Fruit fly (Drosophila melanogaster) whole organism, embryonic: ENCODE measurements around the gene CG6015.
A peak's percentile ranks its signal among the peaks of the same experiment; 100 is the strongest.

Experiments used
- Aef1 ChIP-seq: fragments of 200-800 bp; sonication (Bioruptor generic); IDR thresholded peaks from 3 replicates; pipeline ENCODE4 v1.3.6; 2022; ENCODE audit warnings: missing biosample characterization, missing genetic modification characterization
- Awh ChIP-seq: fragments of 200-800 bp; sonication (Bioruptor generic); IDR thresholded peaks from 2 replicates; pipeline ENCODE4, ENCODE4 v1.3.6; 2022; ENCODE audit warnings: missing biosample characterization, missing genetic modification characterization
- CG1024 ChIP-seq: fragments of 200-800 bp; sonication (Bioruptor generic); IDR thresholded peaks from 2 replicates; pipeline ENCODE4 v1.3.6; 2022; ENCODE audit warnings: missing biosample characterization, missing genetic modification characterization
- CG10654 ChIP-seq: fragments of 200-800 bp; sonication (Bioruptor generic); optimal IDR thresholded peaks from 2 replicates; lab custom pipeline; 2016; ENCODE audit warnings: missing biosample characterization, missing genetic modification characterization
- CG11504 ChIP-seq: fragments of 200-800 bp; sonication (Bioruptor generic); optimal IDR thresholded peaks from 3 replicates; lab custom pipeline; 2019; ENCODE audit warnings: missing biosample characterization, mild to moderate bottlenecking, missing genetic modification characterization, moderate library complexity
- CG11560 ChIP-seq: fragments of 200-800 bp; sonication (Bioruptor generic); IDR thresholded peaks from 3 replicates; pipeline ENCODE4 v1.3.6; 2022; ENCODE audit warnings: missing biosample characterization, missing genetic modification characterization
- CG12942 ChIP-seq: fragments of 200-800 bp; sonication (Bioruptor generic); optimal IDR thresholded peaks from 3 replicates; lab custom pipeline; 2016; ENCODE audit warnings: missing biosample characterization, missing genetic modification characterization
- CG14965 ChIP-seq: fragments of 200-800 bp; sonication (Bioruptor generic); optimal IDR thresholded peaks from 2 replicates; lab custom pipeline; 2016; ENCODE audit warnings: missing biosample characterization, missing genetic modification characterization, borderline replicate concordance
- CG1647 ChIP-seq: fragments of 200-800 bp; sonication (Bioruptor generic); optimal IDR thresholded peaks from 3 replicates; lab custom pipeline; 2016; ENCODE audit warnings: missing biosample characterization, missing genetic modification characterization
- CG16779 ChIP-seq: fragments of 200-800 bp; sonication (Bioruptor generic); IDR thresholded peaks from 2 replicates; pipeline ENCODE4 v1.3.6; 2022; ENCODE audit warnings: missing biosample characterization, missing genetic modification characterization
- CG16863 ChIP-seq: fragments of 200-800 bp; sonication (Bioruptor generic); optimal IDR thresholded peaks from 3 replicates; lab custom pipeline; 2016; ENCODE audit warnings: missing biosample characterization, missing genetic modification characterization
- CG17359 ChIP-seq: fragments of 200-800 bp; sonication (Bioruptor generic); optimal IDR thresholded peaks from 3 replicates; lab custom pipeline; 2018; ENCODE audit warnings: missing biosample characterization, mild to moderate bottlenecking, missing genetic modification characterization, moderate library complexity
- CG2120 ChIP-seq: fragments of 200-800 bp; sonication (Bioruptor generic); optimal IDR thresholded peaks from 3 replicates; lab custom pipeline; 2016; ENCODE audit warnings: missing biosample characterization, missing genetic modification characterization
- CG2199 ChIP-seq: fragments of 200-800 bp; sonication (Bioruptor generic); IDR thresholded peaks from 3 replicates; pipeline ENCODE4 v1.3.6; 2022; ENCODE audit warnings: missing biosample characterization, missing genetic modification characterization
- CG2712 ChIP-seq: fragments of 200-800 bp; optimal IDR thresholded peaks from 3 replicates; lab custom pipeline; 2019; ENCODE audit warnings: missing biosample characterization, mild to moderate bottlenecking, missing genetic modification characterization, moderate library complexity
- CG3407 ChIP-seq: fragments of 200-800 bp; sonication (Bioruptor generic); optimal IDR thresholded peaks from 2 replicates; lab custom pipeline; 2018; ENCODE audit warnings: missing biosample characterization, mild to moderate bottlenecking, missing genetic modification characterization
- CG4424 ChIP-seq: fragments of 200-800 bp; sonication (Bioruptor generic); optimal IDR thresholded peaks from 3 replicates; lab custom pipeline; 2016; ENCODE audit warnings: missing biosample characterization, missing genetic modification characterization
- CG6272 ChIP-seq: fragments of 200-800 bp; sonication (Bioruptor generic); IDR thresholded peaks from 2 replicates; pipeline ENCODE4 v1.3.6; 2022; ENCODE audit warnings: missing biosample characterization, missing genetic modification characterization
- CG7745 ChIP-seq: fragments of 200-800 bp; sonication (Bioruptor generic); optimal IDR thresholded peaks from 2 replicates; lab custom pipeline; 2018; ENCODE audit warnings: missing biosample characterization, mild to moderate bottlenecking, missing genetic modification characterization, moderate library complexity
- CG8924 ChIP-seq: fragments of 200-800 bp; optimal IDR thresholded peaks from 3 replicates; lab custom pipeline; 2019; ENCODE audit warnings: missing biosample characterization, mild to moderate bottlenecking, missing genetic modification characterization, moderate library complexity
- CG9215 ChIP-seq: fragments of 200-800 bp; sonication (Bioruptor generic); IDR thresholded peaks from 2 replicates; pipeline ENCODE4 v1.3.6; 2022; ENCODE audit warnings: missing biosample characterization, missing genetic modification characterization
- CG9876 ChIP-seq: fragments of 200-800 bp; sonication (Bioruptor generic); optimal IDR thresholded peaks from 2 replicates; lab custom pipeline; 2016; ENCODE audit warnings: missing biosample characterization, missing genetic modification characterization
- Camta ChIP-seq: fragments of 200-800 bp; sonication (Bioruptor generic); optimal IDR thresholded peaks from 2 replicates; lab custom pipeline; 2016; ENCODE audit warnings: missing biosample characterization, missing genetic modification characterization
- D ChIP-seq, 2 experiments: fragments of 200-800 bp in 1 of 2; fragments of >200 bp in 1 of 2; sonication (Bioruptor generic) in 1 of 2; optimal IDR thresholded peaks; 2 replicates in 1 of 2; 3 replicates in 1 of 2; lab custom pipeline; 2017; ENCODE audit warnings: mild to moderate bottlenecking in 1 of 2, missing biosample characterization in 1 of 2, missing genetic modification characterization in 1 of 2, missing genetic modification reagents in 1 of 2
- Doc2 ChIP-seq: fragments of 200-800 bp; sonication (Bioruptor generic); IDR thresholded peaks from 2 replicates; pipeline ENCODE4 v1.3.6; 2022; ENCODE audit warnings: missing biosample characterization, missing genetic modification characterization
- Dp ChIP-seq: fragments of 200-800 bp; sonication (Bioruptor generic); optimal IDR thresholded peaks from 2 replicates; lab custom pipeline; 2018; ENCODE audit warnings: missing biosample characterization, mild to moderate bottlenecking, missing genetic modification characterization, moderate library complexity
- HmgZ ChIP-seq: fragments of 200-800 bp; sonication (Bioruptor generic); optimal IDR thresholded peaks from 2 replicates; lab custom pipeline; 2018; ENCODE audit warnings: missing biosample characterization, mild to moderate bottlenecking, missing genetic modification characterization
- Hr3 ChIP-seq: fragments of 200-800 bp; sonication (Bioruptor generic); optimal IDR thresholded peaks from 3 replicates; lab custom pipeline; 2016; ENCODE audit warnings: missing biosample characterization, missing genetic modification characterization
- Hr51 ChIP-seq, 2 experiments: fragments of 200-800 bp; sonication (Bioruptor generic); optimal IDR thresholded peaks; 2 replicates in 1 of 2; 3 replicates in 1 of 2; lab custom pipeline; 2016 to 2018; ENCODE audit warnings: missing biosample characterization in 2 of 2, missing genetic modification characterization in 2 of 2, mild to moderate bottlenecking in 1 of 2, moderate library complexity in 1 of 2
- Nf-YC ChIP-seq: fragments of 200-800 bp; optimal IDR thresholded peaks from 3 replicates; lab custom pipeline; 2019; ENCODE audit warnings: missing biosample characterization, mild to moderate bottlenecking, missing genetic modification characterization, moderate library complexity
- Rx ChIP-seq: fragments of 200-800 bp; sonication (Bioruptor generic); IDR thresholded peaks from 2 replicates; pipeline ENCODE4 v1.3.6; 2022; ENCODE audit warnings: missing biosample characterization, missing genetic modification characterization
- Usf ChIP-seq: fragments of 200-800 bp; sonication (Bioruptor generic); optimal IDR thresholded peaks from 2 replicates; lab custom pipeline; 2017; ENCODE audit warnings: missing genotype, missing biosample characterization, missing genetic modification characterization
- ac ChIP-seq: fragments of 200-800 bp; sonication (Bioruptor generic); optimal IDR thresholded peaks from 3 replicates; lab custom pipeline; 2017; ENCODE audit warnings: missing biosample characterization, mild to moderate bottlenecking, missing genetic modification characterization
- danr ChIP-seq: fragments of 200-800 bp; sonication (Bioruptor generic); IDR thresholded peaks from 2 replicates; pipeline ENCODE4 v1.3.6; 2022; ENCODE audit warnings: missing biosample characterization, missing genetic modification characterization
- fd3F ChIP-seq: fragments of 200-800 bp; sonication (Bioruptor generic); optimal IDR thresholded peaks from 2 replicates; lab custom pipeline; 2018; ENCODE audit warnings: missing biosample characterization, mild to moderate bottlenecking, missing genetic modification characterization, moderate library complexity
- ftz-f1 ChIP-seq: fragments of 200-800 bp; sonication (Bioruptor generic); optimal IDR thresholded peaks from 2 replicates; lab custom pipeline; 2016; ENCODE audit warnings: missing biosample characterization, missing genetic modification characterization
- gce ChIP-seq: fragments of 200-800 bp; sonication (Bioruptor generic); IDR thresholded peaks from 3 replicates; pipeline ENCODE4 v1.3.6; 2022; ENCODE audit warnings: missing biosample characterization, missing genetic modification characterization
- gfzf ChIP-seq: fragments of 200-800 bp; sonication (Bioruptor generic); optimal IDR thresholded peaks from 2 replicates; lab custom pipeline; 2016; ENCODE audit warnings: missing biosample characterization, mild to moderate bottlenecking, missing genetic modification characterization, moderate library complexity
- grau ChIP-seq: fragments of 200-800 bp; optimal IDR thresholded peaks from 3 replicates; lab custom pipeline; 2019; ENCODE audit warnings: missing biosample characterization, mild to moderate bottlenecking, missing genetic modification characterization, moderate library complexity
- grn ChIP-seq: fragments of 200-800 bp; sonication (Bioruptor generic); optimal IDR thresholded peaks from 3 replicates; lab custom pipeline; 2017; ENCODE audit warnings: missing biosample characterization, missing genetic modification characterization
- gsb ChIP-seq: fragments of 200-800 bp; sonication (Bioruptor generic); IDR thresholded peaks from 2 replicates; pipeline ENCODE4 v1.3.6; 2022; ENCODE audit warnings: missing biosample characterization, missing genetic modification characterization
- hkb ChIP-seq, 2 experiments: fragments of 200-800 bp in 1 of 2; fragments of >200 bp in 1 of 2; sonication (Bioruptor generic) in 1 of 2; IDR thresholded peaks in 1 of 2; optimal IDR thresholded peaks in 1 of 2; 2 replicates each; pipeline versions ENCODE4 v1.3.6 to Lab custom; 2017 to 2022; ENCODE audit warnings: missing biosample characterization in 1 of 2, missing genetic modification characterization in 1 of 2
- hth ChIP-seq: fragments of >200 bp; optimal IDR thresholded peaks from 2 replicates; lab custom pipeline; 2017; ENCODE audit warnings: inconsistent platforms
- ken ChIP-seq: fragments of 200-800 bp; sonication (Bioruptor generic); IDR thresholded peaks from 3 replicates; pipeline ENCODE4 v1.3.6; 2022; ENCODE audit warnings: missing biosample characterization, missing genetic modification characterization
- pnt ChIP-seq: fragments of 200-800 bp; sonication (Bioruptor generic); optimal IDR thresholded peaks from 3 replicates; lab custom pipeline; 2016; ENCODE audit warnings: missing biosample characterization, missing genetic modification characterization
- prd ChIP-seq, 3 experiments: fragments of >200 bp in 2 of 3; fragments of 200-800 bp in 1 of 3; sonication (Bioruptor generic) in 1 of 3; optimal IDR thresholded peaks in 2 of 3; IDR thresholded peaks in 1 of 3; 2 replicates in 2 of 3; 3 replicates in 1 of 3; pipeline versions ENCODE4 v1.3.6 to Lab custom; 2017 to 2022; ENCODE audit warnings: missing biosample characterization in 1 of 3, missing genetic modification characterization in 1 of 3
- slou ChIP-seq: fragments of 200-800 bp; sonication (Bioruptor generic); optimal IDR thresholded peaks from 3 replicates; lab custom pipeline; 2016; ENCODE audit warnings: missing biosample characterization, missing genetic modification characterization
- stwl ChIP-seq: fragments of 200-800 bp; sonication (Bioruptor generic); optimal IDR thresholded peaks from 3 replicates; lab custom pipeline; 2018; ENCODE audit warnings: missing biosample characterization, mild to moderate bottlenecking, missing genetic modification characterization, moderate library complexity
- tin ChIP-seq: fragments of 200-800 bp; sonication (Bioruptor generic); optimal IDR thresholded peaks from 3 replicates; lab custom pipeline; 2016; ENCODE audit warnings: missing biosample characterization, missing genetic modification characterization

The CG6015 gene

DNA sequence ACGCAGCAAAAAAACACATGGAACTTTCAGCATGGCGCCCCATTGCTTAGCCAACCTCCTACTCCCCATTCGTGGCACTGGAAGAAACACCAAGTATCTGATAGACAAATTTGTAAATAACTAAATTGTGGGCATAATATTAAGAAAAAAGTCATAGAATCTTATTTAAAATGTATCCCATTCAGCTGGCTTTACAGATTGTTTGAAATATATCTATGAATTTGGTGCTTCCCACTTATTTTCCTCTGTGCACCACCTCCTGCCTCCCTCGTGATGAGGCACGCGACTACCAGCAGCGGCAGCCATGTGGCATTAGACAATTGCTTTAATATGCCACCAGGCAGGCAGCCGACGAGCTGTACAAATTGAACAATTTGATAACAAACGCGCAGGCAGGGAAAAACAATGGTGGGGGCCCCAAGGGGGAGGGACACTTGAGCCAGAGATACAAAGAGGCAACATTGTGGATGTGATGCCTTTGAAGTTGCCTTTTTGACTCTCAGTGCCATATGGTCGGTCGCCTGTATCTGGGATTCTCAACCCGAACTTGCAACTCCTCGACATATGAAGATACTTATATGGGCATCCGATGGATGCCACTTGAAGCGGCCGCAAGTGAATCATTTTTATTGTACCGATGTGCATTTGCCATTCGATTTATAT is 15.2 kb upstream of the CG6015 start (continued):
- peak; percentile 72 for TF ChIP-seq pnt
- peak; percentile 10 for TF ChIP-seq ftz-f1
- peak; percentile 12 for TF ChIP-seq grn (GFP tag; lab: Kevin White, UChicago)
- TF ChIP-seq CG17359 (tag; lab: Kevin White, UChicago) = peak; percentile 87
- TF ChIP-seq Nf-YC (tag; lab: Kevin White, UChicago) = peak; percentile 47
- TF ChIP-seq CG9876 = no peak
- peak; percentile 58 for TF ChIP-seq gsb (GFP tag; lab: Robert Waterston, UW)
- TF ChIP-seq ken (GFP tag; lab: Robert Waterston, UW) = peak; percentile 82
- TF ChIP-seq CG2199 (GFP tag; lab: Robert Waterston, UW) = no peak; the same call in 2 of the 3 replicates
- peak; percentile 51 for TF ChIP-seq CG1024 (GFP tag; lab: Robert Waterston, UW)
- peak; percentile 83 for TF ChIP-seq CG2120 (GFP tag; lab: Kevin White, UChicago)
- peak; percentile 80 for TF ChIP-seq grau (tag; lab: Kevin White, UChicago)
- peak; percentile 78 for TF ChIP-seq fd3F (GFP tag; lab: Kevin White, UChicago)
- no peak; the same call in none of the 2 replicates for TF ChIP-seq CG9215 (GFP tag; lab: Robert Waterston, UW)
- no peak for TF ChIP-seq stwl (tag; lab: Kevin White, UChicago)
- TF ChIP-seq Aef1 (GFP tag; lab: Robert Waterston, UW) = peak; percentile 81
- peak; percentile 69 for TF ChIP-seq CG1647 (GFP tag; lab: Kevin White, UChicago)
- peak; percentile 40 for TF ChIP-seq slou (GFP tag; lab: Kevin White, UChicago)
- no peak for TF ChIP-seq gfzf (GFP tag; lab: Kevin White, UChicago)
- TF ChIP-seq Hr3 (GFP tag; lab: Kevin White, UChicago) = peak; percentile 76
- TF ChIP-seq tin (GFP tag; lab: Kevin White, UChicago) = peak; percentile 76
- peak; percentile 69 for TF ChIP-seq Camta
- peak; percentile 58 for TF ChIP-seq CG12942 (GFP tag; lab: Kevin White, UChicago)
- TF ChIP-seq CG16779 = peak; percentile 63; the same call in 1 of the 2 replicates
- TF ChIP-seq CG7745 (tag; lab: Kevin White, UChicago) = no peak
- TF ChIP-seq ac (GFP tag; lab: Kevin White, UChicago) = peak; percentile 22
- peak; percentile 66 for TF ChIP-seq CG6272
- no peak for TF ChIP-seq D (optimal IDR thresholded peaks at IDR 0.05; lab: Kevin White, UChicago)
- TF ChIP-seq D (GFP tag; optimal IDR thresholded peaks at IDR 0.05; lab: Kevin White, UChicago) = peak; percentile 75
- TF ChIP-seq Rx (GFP tag; lab: Robert Waterston, UW) = peak; percentile 74; the same call in 1 of the 2 replicates
- no peak for TF ChIP-seq Dp (GFP tag; lab: Kevin White, UChicago)
- TF ChIP-seq Hr51 (GFP tag; optimal IDR thresholded peaks at IDR 0.05; lab: Kevin White, UChicago) = peak; percentile 35 to 83
- peak; percentile 76 for TF ChIP-seq CG4424 (GFP tag; lab: Kevin White, UChicago)
- peak; percentile 36; the same call in 1 of the 3 replicates for TF ChIP-seq CG11560 (tag; lab: Robert Waterston, UW)
- TF ChIP-seq CG2712 (tag; lab: Kevin White, UChicago) = peak; percentile 88
- no peak for TF ChIP-seq hkb (optimal IDR thresholded peaks at IDR 0.05; lab: Kevin White, UChicago)
- peak; percentile 87 for TF ChIP-seq hkb (GFP tag; IDR thresholded peaks at IDR 0.05; lab: Robert Waterston, UW)
- TF ChIP-seq CG14965 (GFP tag; lab: Kevin White, UChicago) = peak; percentile 32
- TF ChIP-seq prd (optimal IDR thresholded peaks at IDR 0.05; lab: Kevin White, UChicago) = no peak
- TF ChIP-seq prd (GFP tag; IDR thresholded peaks at IDR 0.05; lab: Robert Waterston, UW) = peak; percentile 89
- TF ChIP-seq Usf = no peak
- TF ChIP-seq CG11504 = peak; percentile 86
- 0 out of 3 replicates have a peak, but pooled peaks have one; percentile 38 for TF ChIP-seq gce
- TF ChIP-seq hth = no peak
- TF ChIP-seq CG3407 (GFP tag; lab: Kevin White, UChicago) = peak; percentile 76
- TF ChIP-seq Doc2 (GFP tag; lab: Robert Waterston, UW) = no peak
- TF ChIP-seq Awh (GFP tag; lab: Robert Waterston, UW) = peak; percentile 74
- peak; percentile 59; the same call in 1 of the 2 replicates for TF ChIP-seq danr
- TF ChIP-seq CG16863 (GFP tag; lab: Kevin White, UChicago) = peak; percentile 70
- peak; percentile 78 for TF ChIP-seq HmgZ
- peak; percentile 63 for TF ChIP-seq CG10654 (GFP tag; lab: Kevin White, UChicago)
- TF ChIP-seq CG8924 = peak; percentile 82
